Worm (Caenorhabditis elegans) whole organism, L4 larva: Measurements from ENCODE around the gene abt-4.

Experiments used
- D1046.2 ChIP-seq: fragments of 200-800 bp; sonication (Bioruptor generic); IDR thresholded peaks from 2 replicates; pipeline ENCODE4 v1.3.6; 2022; ENCODE audit warnings: missing genetic modification characterization, missing compliant biosample characterization
- F49E8.2 ChIP-seq: sonication (generic microtip); optimal IDR thresholded peaks from 2 replicates; lab custom pipeline; 2016; ENCODE audit warnings: missing compliant biosample characterization, mild to moderate bottlenecking, missing genetic modification characterization, borderline replicate concordance
- T20F7.1 ChIP-seq: fragments of 200-800 bp; sonication (Bioruptor generic); optimal IDR thresholded peaks from 2 replicates; lab custom pipeline; 2018; ENCODE audit warnings: mild to moderate bottlenecking, missing genetic modification characterization, missing compliant biosample characterization
- Y105C5A.15 ChIP-seq: fragments of 200-800 bp; sonication (Bioruptor generic); IDR thresholded peaks from 2 replicates; pipeline ENCODE4 v1.3.6; 2022; ENCODE audit warnings: missing genetic modification characterization, missing compliant biosample characterization
- Y5F2A.4 ChIP-seq: fragments of 200-800 bp; sonication (Bioruptor generic); optimal IDR thresholded peaks from 2 replicates; lab custom pipeline; 2018; ENCODE audit warnings: mild to moderate bottlenecking, missing genetic modification characterization, missing compliant biosample characterization
- Y75B8A.6 ChIP-seq: fragments of 200-800 bp; sonication (Bioruptor generic); IDR thresholded peaks from 2 replicates; pipeline ENCODE4 v1.3.6; 2022; ENCODE audit warnings: missing genetic modification reagents, missing genetic modification characterization, missing compliant biosample characterization
- ZK337.2 ChIP-seq: fragments of 200-800 bp; sonication (Bioruptor generic); IDR thresholded peaks from 2 replicates; pipeline ENCODE4 v1.3.6; 2022; ENCODE audit warnings: missing genetic modification reagents, missing genetic modification characterization, missing compliant biosample characterization
- aly-2 ChIP-seq: sonication (generic microtip); optimal IDR thresholded peaks from 2 replicates; lab custom pipeline; 2018; ENCODE audit warnings: missing biosample characterization, missing genetic modification characterization
- arid-1 ChIP-seq: fragments of 200-800 bp; sonication (Bioruptor generic); conservative IDR thresholded peaks from 2 replicates; pipeline ENCODE4 v1.3.6; 2022; ENCODE audit warnings: missing genetic modification reagents, missing genetic modification characterization, missing compliant biosample characterization
- attf-4 ChIP-seq: sonication (generic microtip); optimal IDR thresholded peaks from 3 replicates; lab custom pipeline; 2017; ENCODE audit warnings: missing biosample characterization, missing genetic modification characterization
- ceh-20 ChIP-seq: fragments of 200-800 bp; sonication (Bioruptor generic); IDR thresholded peaks from 2 replicates; pipeline ENCODE4 v1.3.6; 2022; ENCODE audit warnings: missing genetic modification reagents, missing genetic modification characterization, missing compliant biosample characterization
- ctbp-1 ChIP-seq: fragments of 200-800 bp; sonication (Bioruptor generic); IDR thresholded peaks from 2 replicates; pipeline ENCODE4 v1.3.6; 2022; ENCODE audit warnings: missing genetic modification reagents, missing genetic modification characterization, missing compliant biosample characterization
- daf-12 ChIP-seq: fragments of 150-350 bp; optimal IDR thresholded peaks from 2 replicates; lab custom pipeline; 2014; ENCODE audit warnings: missing biosample characterization, missing genetic modification reagents, missing genetic modification characterization
- dmd-8 ChIP-seq: fragments of 200-800 bp; sonication (Bioruptor generic); IDR thresholded peaks from 2 replicates; pipeline ENCODE4 v1.3.6; 2022; ENCODE audit warnings: missing genetic modification characterization, missing compliant biosample characterization
- dmd-9 ChIP-seq: fragments of 200-800 bp; sonication (Bioruptor generic); IDR thresholded peaks from 2 replicates; pipeline ENCODE4 v1.3.6; 2022; ENCODE audit warnings: missing genetic modification reagents, missing genetic modification characterization, missing compliant biosample characterization
- duxl-1 ChIP-seq: sonication (generic microtip); optimal IDR thresholded peaks from 2 replicates; lab custom pipeline; 2016; ENCODE audit warnings: mild to moderate bottlenecking, missing genetic modification characterization, moderate library complexity, missing compliant biosample characterization; ENCODE audit not compliant: poor library complexity
- egl-27 ChIP-seq: sonication (generic microtip); optimal IDR thresholded peaks from 3 replicates; lab custom pipeline; 2017; ENCODE audit warnings: missing biosample characterization, missing genetic modification reagents, missing genetic modification characterization
- egl-43 ChIP-seq: fragments of 200-800 bp; sonication (Bioruptor generic); IDR thresholded peaks from 2 replicates; pipeline ENCODE4 v1.3.6; 2022; ENCODE audit warnings: missing genetic modification reagents, missing genetic modification characterization, missing compliant biosample characterization
- jun-1 ChIP-seq: fragments of 150-350 bp; optimal IDR thresholded peaks from 2 replicates; lab custom pipeline; 2014; ENCODE audit warnings: missing biosample characterization, missing genetic modification reagents, missing genetic modification characterization
- lim-7 ChIP-seq: fragments of 200-800 bp; sonication (Bioruptor generic); IDR thresholded peaks from 2 replicates; pipeline ENCODE4 v1.3.6; 2022; ENCODE audit warnings: missing genetic modification characterization, missing compliant biosample characterization
- lin-13 ChIP-seq: fragments of 150-350 bp; optimal IDR thresholded peaks from 2 replicates; lab custom pipeline; 2014; ENCODE audit warnings: missing biosample characterization, missing genetic modification reagents, missing genetic modification characterization
- lin-29 ChIP-seq: fragments of 200-800 bp; sonication (Bioruptor generic); IDR thresholded peaks from 2 replicates; pipeline ENCODE4 v1.3.6; 2022; ENCODE audit warnings: missing genetic modification reagents, missing genetic modification characterization, missing compliant biosample characterization
- lin-38 ChIP-seq: fragments of 200-800 bp; sonication (Bioruptor generic); IDR thresholded peaks from 2 replicates; pipeline ENCODE4 v1.3.6; 2022; ENCODE audit warnings: missing genetic modification reagents, missing genetic modification characterization, missing compliant biosample characterization
- lin-39 ChIP-seq: fragments of 150-350 bp; optimal IDR thresholded peaks from 2 replicates; lab custom pipeline; 2014; ENCODE audit warnings: missing biosample characterization, missing genetic modification reagents, missing genetic modification characterization
- lsy-2 ChIP-seq, 2 experiments: fragments of 150-350 bp in 1 of 2; sonication (generic microtip) in 1 of 2; optimal IDR thresholded peaks; 2 replicates each; lab custom pipeline; 2014 to 2017; ENCODE audit warnings: missing biosample characterization in 2 of 2, missing genetic modification characterization in 2 of 2
- madf-5 ChIP-seq, 2 experiments: fragments of 200-800 bp; sonication (Bioruptor generic); IDR thresholded peaks; 2 replicates each; pipeline ENCODE4 v1.3.6; 2022; ENCODE audit warnings: missing compliant biosample characterization in 2 of 2, missing genetic modification characterization in 2 of 2
- mdl-1 ChIP-seq, 2 experiments: fragments of 150-350 bp in 1 of 2; sonication (generic microtip) in 1 of 2; optimal IDR thresholded peaks; 2 replicates each; lab custom pipeline; 2014 to 2017; ENCODE audit warnings: missing biosample characterization in 2 of 2, missing genetic modification characterization in 2 of 2
- mep-1 ChIP-seq: fragments of 150-350 bp; sonication (generic microtip); optimal IDR thresholded peaks from 3 replicates; lab custom pipeline; 2014; ENCODE audit warnings: missing biosample characterization, missing genetic modification characterization
- mes-2 ChIP-seq: sonication (generic microtip); optimal IDR thresholded peaks from 2 replicates; lab custom pipeline; 2016; ENCODE audit warnings: missing genotype, mild to moderate bottlenecking, missing genetic modification characterization, missing compliant biosample characterization; ENCODE audit not compliant: poor library complexity, severe bottlenecking
- nhr-10 ChIP-seq: fragments of 150-350 bp; optimal IDR thresholded peaks from 2 replicates; lab custom pipeline; 2014; ENCODE audit warnings: missing biosample characterization, missing genetic modification characterization
- nhr-102 ChIP-seq: sonication (generic microtip); optimal IDR thresholded peaks from 2 replicates; lab custom pipeline; 2016; ENCODE audit warnings: mild to moderate bottlenecking, missing genetic modification characterization, moderate library complexity, missing compliant biosample characterization
- nhr-11 ChIP-seq: fragments of 150-350 bp; optimal IDR thresholded peaks from 2 replicates; lab custom pipeline; 2014; ENCODE audit warnings: missing biosample characterization, missing genetic modification characterization
- nhr-25 ChIP-seq: sonication (generic microtip); optimal IDR thresholded peaks from 2 replicates; lab custom pipeline; 2017; ENCODE audit warnings: missing genetic modification characterization, mild to moderate bottlenecking, missing compliant biosample characterization, antibody characterized with exemption, moderate library complexity, borderline replicate concordance; ENCODE audit not compliant: insufficient read depth
- nhr-48 ChIP-seq: sonication (generic microtip); optimal IDR thresholded peaks from 2 replicates; lab custom pipeline; 2016; ENCODE audit warnings: mild to moderate bottlenecking, missing genetic modification characterization, missing compliant biosample characterization
- nhr-76 ChIP-seq: fragments of 150-350 bp; optimal IDR thresholded peaks from 2 replicates; lab custom pipeline; 2014; ENCODE audit warnings: missing biosample characterization, missing genetic modification characterization
- php-3 ChIP-seq: fragments of 200-800 bp; sonication (Bioruptor generic); IDR thresholded peaks from 2 replicates; pipeline ENCODE4 v1.3.6; 2022; ENCODE audit warnings: missing genetic modification reagents, missing genetic modification characterization, missing compliant biosample characterization
- rbr-2 ChIP-seq: sonication (generic microtip); optimal IDR thresholded peaks from 2 replicates; lab custom pipeline; 2016; ENCODE audit warnings: missing genotype, missing genetic modification characterization, missing compliant biosample characterization
- saeg-2 ChIP-seq: fragments of 200-800 bp; sonication (Bioruptor generic); IDR thresholded peaks from 2 replicates; pipeline ENCODE4 v1.3.6; 2022; ENCODE audit warnings: missing genetic modification reagents, missing genetic modification characterization, missing compliant biosample characterization
- sdz-12 ChIP-seq: fragments of 200-800 bp; sonication (Bioruptor generic); optimal IDR thresholded peaks from 2 replicates; lab custom pipeline; 2018; ENCODE audit warnings: mild to moderate bottlenecking, missing genetic modification characterization, missing compliant biosample characterization
- skn-1 ChIP-seq: fragments of 150-350 bp; optimal IDR thresholded peaks from 2 replicates; lab custom pipeline; 2014; ENCODE audit warnings: missing biosample characterization, missing genetic modification characterization
- snpc-4 ChIP-seq: fragments of 150-350 bp; optimal IDR thresholded peaks from 2 replicates; lab custom pipeline; 2014; ENCODE audit warnings: missing biosample characterization, missing genetic modification characterization
- spr-1 ChIP-seq: sonication (generic microtip); optimal IDR thresholded peaks from 2 replicates; lab custom pipeline; 2016; ENCODE audit warnings: mild to moderate bottlenecking, missing genetic modification characterization, missing compliant biosample characterization
- tra-1 ChIP-seq: fragments of 200-800 bp; sonication (Bioruptor generic); IDR thresholded peaks from 2 replicates; pipeline ENCODE4 v1.3.6; 2022; ENCODE audit warnings: missing genetic modification reagents, missing genetic modification characterization, missing compliant biosample characterization
- unc-130 ChIP-seq: sonication (generic microtip); optimal IDR thresholded peaks from 2 replicates; lab custom pipeline; 2016; ENCODE audit warnings: missing genetic modification reagents, missing genetic modification characterization, missing compliant biosample characterization
- unc-39 ChIP-seq: sonication (generic microtip); optimal IDR thresholded peaks from 2 replicates; lab custom pipeline; 2017; ENCODE audit warnings: missing biosample characterization, missing genetic modification characterization
- unc-62 ChIP-seq, 3 experiments: fragments of 150-350 bp in 1 of 3; sonication (generic microtip); optimal IDR thresholded peaks in 2 of 3; peaks in 1 of 3; 1 replicate in 1 of 3; 2 replicates in 2 of 3; lab custom pipeline; 2014 to 2017; ENCODE audit warnings: missing biosample characterization in 3 of 3, missing genetic modification characterization in 3 of 3, missing genetic modification reagents in 3 of 3, missing genotype in 1 of 3
- zag-1 ChIP-seq: fragments of 150-350 bp; optimal IDR thresholded peaks from 2 replicates; lab custom pipeline; 2014; ENCODE audit warnings: missing biosample characterization, missing genetic modification characterization
- zfp-2 ChIP-seq: sonication (generic microtip); optimal IDR thresholded peaks from 2 replicates; lab custom pipeline; 2016; ENCODE audit warnings: mild to moderate bottlenecking, missing genetic modification characterization, missing compliant biosample characterization
- zfp-3 ChIP-seq: fragments of 200-800 bp; sonication (Bioruptor generic); conservative IDR thresholded peaks from 2 replicates; pipeline ENCODE4 v1.3.6; 2022; ENCODE audit warnings: missing genetic modification reagents, missing genetic modification characterization, missing compliant biosample characterization
- zip-2 ChIP-seq: fragments of 150-350 bp; optimal IDR thresholded peaks from 2 replicates; lab custom pipeline; 2014; ENCODE audit warnings: missing biosample characterization, missing genetic modification characterization
- ztf-7 ChIP-seq: fragments of 150-350 bp; optimal IDR thresholded peaks from 2 replicates; lab custom pipeline; 2014; ENCODE audit warnings: missing biosample characterization, missing genetic modification characterization

abt-4 gene

DNA sequence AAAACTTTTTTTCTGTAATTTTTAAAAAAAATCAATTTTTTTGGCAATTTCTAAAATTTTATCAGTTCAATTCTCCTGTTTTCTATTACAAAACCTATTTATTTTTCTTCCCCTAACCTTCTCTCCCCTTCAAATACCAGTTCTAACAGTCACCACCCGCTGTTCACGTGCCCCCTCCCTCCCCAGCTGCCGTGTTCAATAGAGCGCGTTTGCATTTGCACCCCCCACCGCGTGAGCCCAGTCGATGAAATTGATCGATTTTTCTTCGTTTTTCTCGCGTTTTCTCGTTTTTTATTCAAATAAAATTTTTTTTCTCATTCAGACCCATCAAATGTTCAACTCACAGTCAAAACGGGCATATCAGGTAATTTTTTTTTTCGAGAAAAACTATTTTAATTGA lies 18.5 kb upstream of the abt-4 start, which contains the start of gene atg-9 (continued):
- TF ChIP-seq mdl-1 (tag; optimal IDR thresholded peaks at IDR 0.05; lab: Kevin White, UChicago), result peak; percentile 71 to 96
- TF ChIP-seq F49E8.2, result no peak
- TF ChIP-seq unc-130 (GFP tag; lab: Kevin White, UChicago), result no peak
- peak; percentile 46; the same call in 1 of the 2 replicates for TF ChIP-seq arid-1
- no peak for TF ChIP-seq aly-2 (tag; lab: Kevin White, UChicago)
- no peak for TF ChIP-seq zip-2 (tag; lab: Kevin White, UChicago)
- TF ChIP-seq saeg-2, result no peak
- TF ChIP-seq dmd-8 (GFP tag; lab: Robert Waterston, UW), result no peak
- TF ChIP-seq ZK337.2 (GFP tag; lab: Robert Waterston, UW), result no peak
- TF ChIP-seq ztf-7 (tag; lab: Kevin White, UChicago), result peak; percentile 53
- no peak for TF ChIP-seq madf-5 (GFP tag; IDR thresholded peaks at IDR 0.05; lab: Robert Waterston, UW)
- no peak for TF ChIP-seq nhr-48
- no peak for TF ChIP-seq nhr-76 (tag; lab: Kevin White, UChicago)
- peak; percentile 55; the same call in 1 of the 2 replicates for TF ChIP-seq lim-7 (GFP tag; lab: Robert Waterston, UW)
- TF ChIP-seq mep-1 (tag; lab: Kevin White, UChicago), result peak; percentile 84
- TF ChIP-seq rbr-2, result peak; percentile 46
- TF ChIP-seq egl-27 (tag; lab: Kevin White, UChicago), result no peak
- TF ChIP-seq spr-1 (tag; lab: Kevin White, UChicago), result no peak
- no peak for TF ChIP-seq lin-39 (tag; lab: Kevin White, UChicago)
- no peak for TF ChIP-seq nhr-10 (tag; lab: Kevin White, UChicago)
- 0 out of 2 replicates have a peak, but pooled peaks have one; percentile 29 for TF ChIP-seq dmd-9
- 0 out of 2 replicates have a peak, but pooled peaks have one; percentile 23 for TF ChIP-seq php-3 (GFP tag; lab: Robert Waterston, UW)
- TF ChIP-seq lin-29 (GFP tag; lab: Robert Waterston, UW), result no peak
- TF ChIP-seq egl-43, result no peak
- TF ChIP-seq D1046.2 (GFP tag; lab: Robert Waterston, UW), result no peak
- TF ChIP-seq jun-1 (tag; lab: Kevin White, UChicago), result no peak
- TF ChIP-seq snpc-4 (tag; lab: Kevin White, UChicago), result no peak
- no peak for TF ChIP-seq unc-39 (tag; lab: Kevin White, UChicago)
- TF ChIP-seq tra-1 (GFP tag; lab: Robert Waterston, UW), result no peak
- TF ChIP-seq skn-1 (tag; lab: Kevin White, UChicago), result no peak
- TF ChIP-seq daf-12 (tag; lab: Kevin White, UChicago), result no peak
- TF ChIP-seq nhr-25 (tag; lab: Kevin White, UChicago), result peak; percentile 53
- peak in 1 of 2 experiments; percentile 74 for TF ChIP-seq lsy-2 (tag; optimal IDR thresholded peaks at IDR 0.05; lab: Kevin White, UChicago)
- no peak for TF ChIP-seq zag-1 (tag; lab: Kevin White, UChicago)
- TF ChIP-seq T20F7.1 (GFP tag; lab: Kevin White, UChicago), result no peak
- peak; percentile 80 for TF ChIP-seq mes-2 (tag; lab: Kevin White, UChicago)
- peak; percentile 54 for TF ChIP-seq ctbp-1 (GFP tag; lab: Robert Waterston, UW)
- TF ChIP-seq unc-62 (GFP tag; optimal IDR thresholded peaks at IDR 0.05 in 1 of 2; lab: Kevin White, UChicago), result no peak
- TF ChIP-seq unc-62 (tag; optimal IDR thresholded peaks at IDR 0.05; lab: Kevin White, UChicago), result no peak
- TF ChIP-seq nhr-11 (tag; lab: Kevin White, UChicago), result no peak
- no peak for TF ChIP-seq ceh-20 (GFP tag; lab: Robert Waterston, UW)
- TF ChIP-seq sdz-12 (GFP tag; lab: Kevin White, UChicago), result no peak
- peak; percentile 53 for TF ChIP-seq lin-13 (GFP tag; lab: Kevin White, UChicago)
- TF ChIP-seq nhr-102, result peak; percentile 28
- TF ChIP-seq lin-38 (GFP tag; lab: Robert Waterston, UW), result peak; percentile 97
- peak; percentile 68; the same call in 1 of the 2 replicates for TF ChIP-seq Y75B8A.6
- TF ChIP-seq Y105C5A.15 (GFP tag; lab: Robert Waterston, UW), result no peak
- TF ChIP-seq Y5F2A.4 (GFP tag; lab: Kevin White, UChicago), result no peak
- 0 out of 2 replicates have a peak, but pooled peaks have one; percentile 59 for TF ChIP-seq zfp-3 (GFP tag; lab: Robert Waterston, UW)
- no peak for TF ChIP-seq attf-4 (tag; lab: Kevin White, UChicago)
- TF ChIP-seq duxl-1 (tag; lab: Kevin White, UChicago), result no peak
- TF ChIP-seq zfp-2 (tag; lab: Kevin White, UChicago), result no peak
